Worm (Caenorhabditis elegans): ENCODE results near the gene F44D12.8.

F44D12.8 gene

ce11 chrIV:9998487-9999218, 24.4 kb upstream of the F44D12.8 start, which contains the start of gene pyp-1 (continued):
- TF ChIP-seq C04F5.9 (tag; optimal IDR thresholded peaks at IDR 0.05) (no peak), skn-1 (tag; optimal IDR thresholded peaks at IDR 0.05) (no peak), rnt-1 (tag; optimal IDR thresholded peaks at IDR 0.05) (peak; percentile 12), nhr-12 (tag; optimal IDR thresholded peaks at IDR 0.05) (no peak), swsn-7 (tag; optimal IDR thresholded peaks at IDR 0.05) (no peak), ceh-90 (tag; optimal IDR thresholded peaks at IDR 0.05) (no peak), F16B12.6 (tag; optimal IDR thresholded peaks at IDR 0.05) (peak; percentile 78), lin-35 (GFP tag; optimal IDR thresholded peaks at IDR 0.05) (peak; percentile 10 to 14), sptf-1 (tag; optimal IDR thresholded peaks at IDR 0.05) (no peak), ets-5 (GFP tag; IDR thresholded peaks at IDR 0.05) (no peak), egl-13 (tag; optimal IDR thresholded peaks at IDR 0.05) (no peak), unc-130 (tag; optimal IDR thresholded peaks at IDR 0.05) (no peak), alr-1 (tag; optimal IDR thresholded peaks at IDR 0.05; ENCODE audit: borderline replicate concordance) (no peak), unc-30 (tag; optimal IDR thresholded peaks at IDR 0.05) (no peak), ama-1 (optimal IDR thresholded peaks at IDR 0.05) (no peak), pax-3 (tag; optimal IDR thresholded peaks at IDR 0.05) (no peak), nhr-237 (tag; optimal IDR thresholded peaks at IDR 0.05) (no peak), ceh-8 (GFP tag; optimal IDR thresholded peaks at IDR 0.05) (no peak), nhr-47 (tag; optimal IDR thresholded peaks at IDR 0.05) (peak; percentile 22), nhr-77 (tag; optimal IDR thresholded peaks at IDR 0.05) (no peak), dpl-1 (GFP tag; optimal IDR thresholded peaks at IDR 0.05) (peak in 1 of 3 experiments; percentile 41), grh-1 (GFP tag; IDR thresholded peaks at IDR 0.05) (no peak), nhr-20 (tag; optimal IDR thresholded peaks at IDR 0.05) (no peak), ztf-4 (tag; optimal IDR thresholded peaks at IDR 0.05) (no peak), lin-15B (tag; optimal IDR thresholded peaks at IDR 0.05) (no peak), lir-3 (tag; optimal IDR thresholded peaks at IDR 0.05; ENCODE audit: poor library complexity) (no peak), tlp-1 (tag; optimal IDR thresholded peaks at IDR 0.05) (no peak), blmp-1 (tag; optimal IDR thresholded peaks at IDR 0.05) (peak; percentile 25), aly-2 (tag; optimal IDR thresholded peaks at IDR 0.05) (no peak), mab-9 (GFP tag; IDR thresholded peaks at IDR 0.05) (no peak), hlh-17 (GFP tag; optimal IDR thresholded peaks at IDR 0.05; ENCODE audit: borderline replicate concordance) (no peak), mef-2 (tag; optimal IDR thresholded peaks at IDR 0.05) (no peak), dsc-1 (tag; optimal IDR thresholded peaks at IDR 0.05) (no peak), ces-1 (GFP tag; optimal IDR thresholded peaks at IDR 0.05) (no peak), C34B4.2 (tag; optimal IDR thresholded peaks at IDR 0.05) (no peak), hlh-4 (tag; optimal IDR thresholded peaks at IDR 0.05) (no peak), mep-1 (tag; optimal IDR thresholded peaks at IDR 0.05) (peak; percentile 46), unc-62 (GFP tag; optimal IDR thresholded peaks at IDR 0.05) (no peak), vab-15 (tag; optimal IDR thresholded peaks at IDR 0.05) (no peak), snpc-4 (tag; optimal IDR thresholded peaks at IDR 0.05) (no peak), efl-1 (optimal IDR thresholded peaks at IDR 0.05) (no peak), efl-1 (GFP tag; optimal IDR thresholded peaks at IDR 0.05 in 1 of 2) (peak in 1 of 2 experiments; percentile 28), efl-3 (GFP tag; optimal IDR thresholded peaks at IDR 0.05) (no peak), nhr-84 (tag; optimal IDR thresholded peaks at IDR 0.05) (no peak), ceh-88 (GFP tag; IDR thresholded peaks at IDR 0.05) (no peak), nhr-76 (tag; optimal IDR thresholded peaks at IDR 0.05) (no peak), isw-1 (GFP tag; IDR thresholded peaks at IDR 0.05) (no peak), pqm-1 (tag; optimal IDR thresholded peaks at IDR 0.05) (no peak), ceh-63 (GFP tag; optimal IDR thresholded peaks at IDR 0.05) (no peak), zip-4 (GFP tag; optimal IDR thresholded peaks at IDR 0.05) (no peak), nhr-85 (tag) (no peak), fkh-8 (tag; optimal IDR thresholded peaks at IDR 0.05) (no peak), Y116A8C.19 (tag; optimal IDR thresholded peaks at IDR 0.05; ENCODE audit: borderline replicate concordance) (no peak)
